Fruit fly (Drosophila melanogaster): ENCODE measurements around the gene drn.

- TF ChIP-seq ey (GFP tag; optimal IDR thresholded peaks at IDR 0.05) (no peak), h (GFP tag; optimal IDR thresholded peaks at IDR 0.05) (no peak), Sp1 (GFP tag; optimal IDR thresholded peaks at IDR 0.05) (no peak), lola (GFP tag; optimal IDR thresholded peaks at IDR 0.05) (no peak), pan (optimal IDR thresholded peaks at IDR 0.05) (no peak), CG9705 (GFP tag; optimal IDR thresholded peaks at IDR 0.05) (no peak)
Observed at dm6 chr3R:9330231-9330630, 9.8 kb upstream of the drn start, which contains the start of gene CG12951.

All from whole organism, wandering third instar larva.